Fruit fly (Drosophila melanogaster) whole organism, embryonic: ENCODE data around the gene snu.

Experiments used
- ATbp ChIP-seq: fragments of 200-800 bp; sonication (Bioruptor generic); optimal IDR thresholded peaks from 2 replicates; lab custom pipeline; 2017; ENCODE audit warnings: missing biosample characterization, mild to moderate bottlenecking, missing genetic modification characterization, missing genetic modification reagents
- Asciz ChIP-seq: fragments of 200-800 bp; sonication (Bioruptor generic); optimal IDR thresholded peaks from 2 replicates; lab custom pipeline; 2017; ENCODE audit warnings: missing biosample characterization, mild to moderate bottlenecking, missing genetic modification characterization, missing genetic modification reagents
- Awh ChIP-seq: fragments of 200-800 bp; sonication (Bioruptor generic); IDR thresholded peaks from 2 replicates; pipeline ENCODE4, ENCODE4 v1.3.6; 2022; ENCODE audit warnings: missing biosample characterization, missing genetic modification characterization
- Blimp-1 ChIP-seq: fragments of 200-800 bp; sonication (Bioruptor generic); optimal IDR thresholded peaks from 3 replicates; lab custom pipeline; 2018; ENCODE audit warnings: missing biosample characterization, missing genetic modification characterization, mild to moderate bottlenecking, moderate library complexity, missing genetic modification reagents
- CG11093 ChIP-seq: fragments of 200-800 bp; sonication (Bioruptor generic); IDR thresholded peaks from 3 replicates; pipeline ENCODE4 v1.3.6; 2022; ENCODE audit warnings: missing biosample characterization, missing genetic modification characterization
- CG13296 ChIP-seq: fragments of 200-800 bp; sonication (Bioruptor generic); optimal IDR thresholded peaks from 3 replicates; lab custom pipeline; 2018; ENCODE audit warnings: missing biosample characterization, mild to moderate bottlenecking, missing genetic modification characterization
- CG14014 ChIP-seq: fragments of 200-800 bp; sonication (Bioruptor generic); IDR thresholded peaks from 2 replicates; pipeline ENCODE4 v1.3.6; 2022; ENCODE audit warnings: missing biosample characterization, missing genetic modification characterization
- CG15011 ChIP-seq: fragments of 200-800 bp; sonication (Bioruptor generic); optimal IDR thresholded peaks from 3 replicates; lab custom pipeline; 2018; ENCODE audit warnings: missing biosample characterization, mild to moderate bottlenecking, missing genetic modification characterization
- CG15269 ChIP-seq: fragments of 200-800 bp; sonication (Bioruptor generic); optimal IDR thresholded peaks from 2 replicates; lab custom pipeline; 2018; ENCODE audit warnings: missing biosample characterization, mild to moderate bottlenecking, missing genetic modification characterization, moderate library complexity
- CG17359 ChIP-seq: fragments of 200-800 bp; sonication (Bioruptor generic); optimal IDR thresholded peaks from 3 replicates; lab custom pipeline; 2018; ENCODE audit warnings: missing biosample characterization, mild to moderate bottlenecking, missing genetic modification characterization, moderate library complexity
- CG2129 ChIP-seq: fragments of 200-800 bp; sonication (Bioruptor generic); IDR thresholded peaks from 2 replicates; pipeline ENCODE4 v1.3.6; 2022; ENCODE audit warnings: missing biosample characterization, missing genetic modification characterization; ENCODE audit not compliant: partially characterized antibody
- CG2199 ChIP-seq: fragments of 200-800 bp; sonication (Bioruptor generic); IDR thresholded peaks from 3 replicates; pipeline ENCODE4 v1.3.6; 2022; ENCODE audit warnings: missing biosample characterization, missing genetic modification characterization
- CG2678 ChIP-seq: fragments of 200-800 bp; sonication (Bioruptor generic); optimal IDR thresholded peaks from 3 replicates; lab custom pipeline; 2019; ENCODE audit warnings: missing biosample characterization, mild to moderate bottlenecking, missing genetic modification characterization, moderate library complexity
- CG3163 ChIP-seq: fragments of 200-800 bp; sonication (Bioruptor generic); optimal IDR thresholded peaks from 3 replicates; lab custom pipeline; 2016; ENCODE audit warnings: missing biosample characterization, missing genetic modification characterization
- CG4424 ChIP-seq: fragments of 200-800 bp; sonication (Bioruptor generic); optimal IDR thresholded peaks from 3 replicates; lab custom pipeline; 2016; ENCODE audit warnings: missing biosample characterization, missing genetic modification characterization
- CG5180 ChIP-seq: fragments of 200-800 bp; sonication (Bioruptor generic); optimal IDR thresholded peaks from 3 replicates; lab custom pipeline; 2017; ENCODE audit warnings: missing biosample characterization, missing genetic modification characterization, mild to moderate bottlenecking, moderate library complexity, missing genetic modification reagents
- CG8281 ChIP-seq: fragments of 200-800 bp; sonication (Bioruptor generic); optimal IDR thresholded peaks from 2 replicates; lab custom pipeline; 2018; ENCODE audit warnings: missing biosample characterization, mild to moderate bottlenecking, missing genetic modification characterization, moderate library complexity
- Deaf1 ChIP-seq: fragments of 200-800 bp; optimal IDR thresholded peaks from 3 replicates; lab custom pipeline; 2019; ENCODE audit warnings: missing biosample characterization, mild to moderate bottlenecking, missing genetic modification characterization, moderate library complexity
- Fer1 ChIP-seq: fragments of 200-800 bp; sonication (Bioruptor generic); optimal IDR thresholded peaks from 2 replicates; lab custom pipeline; 2017; ENCODE audit warnings: missing biosample characterization, mild to moderate bottlenecking, missing genetic modification characterization
- HHEX ChIP-seq: fragments of 200-800 bp; sonication (Bioruptor generic); optimal IDR thresholded peaks from 3 replicates; lab custom pipeline; 2017; ENCODE audit warnings: missing biosample characterization, mild to moderate bottlenecking, missing genetic modification characterization, missing genetic modification reagents
- Jarid2 ChIP-seq: fragments of 200-800 bp; sonication (Bioruptor generic); optimal IDR thresholded peaks from 3 replicates; lab custom pipeline; 2017; ENCODE audit warnings: mild to moderate bottlenecking, missing biosample characterization, missing genetic modification reagents, missing genetic modification characterization
- Med ChIP-seq: fragments of 200-800 bp; sonication (Bioruptor generic); peaks from one replicate; lab custom pipeline; 2016; ENCODE audit warnings: missing biosample characterization, missing genetic modification characterization, mild to moderate bottlenecking, inconsistent platforms, moderate library complexity
- Mrtf ChIP-seq: fragments of 200-800 bp; sonication (Bioruptor generic); IDR thresholded peaks from 3 replicates; pipeline ENCODE4 v1.3.6; 2022; ENCODE audit warnings: missing biosample characterization, missing genetic modification characterization
- Oli ChIP-seq: fragments of 200-800 bp; sonication (Bioruptor generic); optimal IDR thresholded peaks from 2 replicates; lab custom pipeline; 2018; ENCODE audit warnings: missing biosample characterization, mild to moderate bottlenecking, missing genetic modification characterization, moderate library complexity
- Trl ChIP-seq, 3 experiments: fragments of >200 bp in 2 of 3; fragments of 200-800 bp in 1 of 3; sonication (Bioruptor generic) in 1 of 3; optimal IDR thresholded peaks; 2 replicates in 1 of 3; 3 replicates in 2 of 3; lab custom pipeline; 2016 to 2017; ENCODE audit warnings: missing biosample characterization in 1 of 3, missing genetic modification characterization in 1 of 3
- cas ChIP-seq: fragments of 200-800 bp; sonication (Bioruptor generic); IDR thresholded peaks from 2 replicates; pipeline ENCODE4 v1.3.6; 2022; ENCODE audit warnings: missing biosample characterization, missing genetic modification characterization
- chinmo ChIP-seq: fragments of 200-800 bp; sonication (Bioruptor generic); IDR thresholded peaks from 4 replicates; pipeline ENCODE4 v1.3.6; 2022; ENCODE audit warnings: missing biosample characterization, missing genetic modification characterization; ENCODE audit not compliant: partially characterized antibody
- ci ChIP-seq: fragments of 200-800 bp; sonication (Bioruptor generic); IDR thresholded peaks from 3 replicates; pipeline ENCODE4 v1.3.6; 2022; ENCODE audit warnings: missing biosample characterization, missing genetic modification characterization
- disco-r ChIP-seq: fragments of 200-800 bp; sonication (Bioruptor generic); optimal IDR thresholded peaks from 2 replicates; lab custom pipeline; 2016; ENCODE audit warnings: missing biosample characterization, missing genetic modification characterization
- dmrt99B ChIP-seq: fragments of 200-800 bp; sonication (Bioruptor generic); optimal IDR thresholded peaks from 2 replicates; lab custom pipeline; 2018; ENCODE audit warnings: missing biosample characterization, mild to moderate bottlenecking, missing genetic modification characterization, moderate library complexity
- ewg ChIP-seq: fragments of 200-800 bp; sonication (Bioruptor generic); optimal IDR thresholded peaks from 3 replicates; lab custom pipeline; 2017; ENCODE audit warnings: mild to moderate bottlenecking, missing biosample characterization, missing genetic modification reagents, missing genetic modification characterization
- kni ChIP-seq: fragments of 200-800 bp; sonication (Bioruptor generic); optimal IDR thresholded peaks from 3 replicates; lab custom pipeline; 2017; ENCODE audit warnings: mild to moderate bottlenecking, missing biosample characterization, missing genetic modification reagents, missing genetic modification characterization
- nom ChIP-seq: fragments of 200-800 bp; sonication (Bioruptor generic); optimal IDR thresholded peaks from 2 replicates; lab custom pipeline; 2017; ENCODE audit warnings: missing biosample characterization, missing genetic modification characterization, mild to moderate bottlenecking, moderate library complexity, missing genetic modification reagents
- p53 ChIP-seq: fragments of 200-800 bp; sonication (Bioruptor generic); optimal IDR thresholded peaks from 2 replicates; lab custom pipeline; 2016; ENCODE audit warnings: missing biosample characterization, missing genetic modification characterization
- pho ChIP-seq: fragments of 200-800 bp; sonication (Bioruptor generic); optimal IDR thresholded peaks from 2 replicates; lab custom pipeline; 2016; ENCODE audit warnings: missing biosample characterization, missing genetic modification characterization
- pnt ChIP-seq: fragments of 200-800 bp; sonication (Bioruptor generic); optimal IDR thresholded peaks from 3 replicates; lab custom pipeline; 2016; ENCODE audit warnings: missing biosample characterization, missing genetic modification characterization
- sens ChIP-seq: fragments of 200-800 bp; sonication (Bioruptor generic); peaks from one replicate; lab custom pipeline; 2016; ENCODE audit warnings: missing biosample characterization, missing genetic modification characterization
- sqz ChIP-seq: fragments of 200-800 bp; sonication (Bioruptor generic); optimal IDR thresholded peaks from 3 replicates; lab custom pipeline; 2018; ENCODE audit warnings: missing biosample characterization, mild to moderate bottlenecking, missing genetic modification characterization
- toy ChIP-seq: fragments of 200-800 bp; sonication (Bioruptor generic); IDR thresholded peaks from 2 replicates; pipeline ENCODE4 v1.3.6; 2022; ENCODE audit warnings: missing biosample characterization, missing genetic modification characterization
- wek ChIP-seq: fragments of 200-800 bp; sonication (Bioruptor generic); optimal IDR thresholded peaks from 3 replicates; lab custom pipeline; 2018; ENCODE audit warnings: missing biosample characterization, mild to moderate bottlenecking, missing genetic modification characterization, moderate library complexity
- wor ChIP-seq: fragments of 200-800 bp; sonication (Bioruptor generic); IDR thresholded peaks from 2 replicates; pipeline ENCODE4 v1.3.6; 2022; ENCODE audit warnings: missing biosample characterization, missing genetic modification characterization

snu gene

DNA sequence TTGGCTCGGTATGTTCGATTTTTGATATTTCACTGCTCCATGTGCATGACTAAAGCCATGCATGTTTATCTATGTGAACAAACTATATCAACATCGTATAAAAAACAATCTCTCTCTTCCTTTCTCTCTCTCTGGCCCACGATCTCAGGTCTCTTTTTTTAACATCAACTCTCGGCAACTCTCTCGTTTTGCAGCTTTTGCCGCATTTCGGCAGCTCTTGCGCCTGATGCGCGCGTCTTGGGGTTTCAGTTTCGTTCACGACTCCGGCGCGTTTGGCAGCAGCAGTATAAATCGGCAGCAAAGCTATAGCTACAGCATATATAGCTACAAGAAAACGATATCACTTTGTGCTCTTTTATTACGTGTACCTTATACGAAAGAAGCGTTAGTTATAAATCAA is at the start of gene snu:
Gene snu (plus strand): TSS at position 254 of the 400 bp plus-strand sequence.
- peak; percentile 60 for TF ChIP-seq Deaf1 (tag; lab: Kevin White, UChicago)
- no peak for TF ChIP-seq HHEX (GFP tag; lab: Kevin White, UChicago)
- peak; percentile 20 for TF ChIP-seq CG3163 (GFP tag; lab: Kevin White, UChicago)
- peak; percentile 32 for TF ChIP-seq nom (GFP tag; lab: Kevin White, UChicago)
- TF ChIP-seq p53 (GFP tag; lab: Kevin White, UChicago): no peak
- TF ChIP-seq Trl (optimal IDR thresholded peaks at IDR 0.05; lab: Kevin White, UChicago): peak; percentile 54 to 62
- no peak for TF ChIP-seq Trl (GFP tag; optimal IDR thresholded peaks at IDR 0.05; lab: Kevin White, UChicago)
- TF ChIP-seq Jarid2: peak; percentile 54
- TF ChIP-seq wek (GFP tag; lab: Kevin White, UChicago): peak; percentile 14
- TF ChIP-seq CG15269 (tag; lab: Kevin White, UChicago): peak; percentile 4
- TF ChIP-seq CG8281 (tag; lab: Kevin White, UChicago): no peak
- peak; percentile 69 for TF ChIP-seq sqz (GFP tag; lab: Kevin White, UChicago)
- TF ChIP-seq kni (GFP tag; lab: Kevin White, UChicago): peak; percentile 31
- peak; percentile 3 for TF ChIP-seq CG13296 (GFP tag; lab: Kevin White, UChicago)
- no peak for TF ChIP-seq cas (GFP tag; lab: Robert Waterston, UW)
- no peak for TF ChIP-seq CG4424 (GFP tag; lab: Kevin White, UChicago)
- TF ChIP-seq Med (GFP tag; lab: Kevin White, UChicago): peak; percentile 37
- TF ChIP-seq Blimp-1: peak; percentile 43
- TF ChIP-seq pnt (GFP tag; lab: Kevin White, UChicago): no peak
- TF ChIP-seq wor (GFP tag; lab: Robert Waterston, UW): no peak
- TF ChIP-seq CG2678: peak; percentile 17
- TF ChIP-seq Oli (tag; lab: Kevin White, UChicago): no peak
- peak; percentile 12 for TF ChIP-seq ATbp (GFP tag; lab: Kevin White, UChicago)
- no peak for TF ChIP-seq CG2199 (GFP tag; lab: Robert Waterston, UW)
- no peak for TF ChIP-seq CG11093 (GFP tag; lab: Robert Waterston, UW)
- TF ChIP-seq dmrt99B (tag; lab: Kevin White, UChicago): peak; percentile 15
- TF ChIP-seq CG5180 (GFP tag; lab: Kevin White, UChicago): peak; percentile 49
- no peak for TF ChIP-seq CG2129
- no peak for TF ChIP-seq toy (GFP tag; lab: Robert Waterston, UW)
- TF ChIP-seq CG15011 (GFP tag; lab: Kevin White, UChicago): no peak
- 0 out of 4 replicates have a peak, but pooled peaks have one; percentile 65 for TF ChIP-seq chinmo (GFP tag; lab: Robert Waterston, UW)
- no peak for TF ChIP-seq disco-r (GFP tag; lab: Kevin White, UChicago)
- peak; percentile 6 for TF ChIP-seq Fer1 (GFP tag; lab: Kevin White, UChicago)
- TF ChIP-seq ci (GFP tag; lab: Robert Waterston, UW): peak; percentile 44; the same call in 1 of the 3 replicates
- peak; percentile 29; the same call in 1 of the 2 replicates for TF ChIP-seq CG14014 (GFP tag; lab: Robert Waterston, UW)
- TF ChIP-seq sens: peak; percentile 58
- TF ChIP-seq Asciz (GFP tag; lab: Kevin White, UChicago): peak; percentile 51
- TF ChIP-seq pho (GFP tag; lab: Kevin White, UChicago): no peak
- TF ChIP-seq Awh (GFP tag; lab: Robert Waterston, UW): 0 out of 2 replicates have a peak, but pooled peaks have one; percentile 38
- no peak for TF ChIP-seq ewg (GFP tag; lab: Kevin White, UChicago)
- TF ChIP-seq Mrtf (GFP tag; lab: Robert Waterston, UW): 0 out of 3 replicates have a peak, but pooled peaks have one; percentile 28
- peak; percentile 3 for TF ChIP-seq CG17359 (tag; lab: Kevin White, UChicago)
